Worm (Caenorhabditis elegans) whole organism, dauer: Measurements from ENCODE around the gene T27D12.1.

Source experiments
- unc-62 ChIP-seq: sonication (generic microtip); optimal IDR thresholded peaks from 2 replicates; lab custom pipeline; 2017; ENCODE audit warnings: missing biosample characterization, missing genetic modification reagents, missing genetic modification characterization

T27D12.1 gene

ce11 chrII:11832475-11832874 lies 9.9 kb upstream of the T27D12.1 start, which contains the start of gene clec-144:
TSS of gene clec-144 (minus strand) at chrII:11832575.
- no peak for TF ChIP-seq unc-62 (GFP tag; lab: Kevin White, UChicago)

ce11 chrII:11835208-11835607 lies 7.2 kb upstream of the T27D12.1 start, which contains the start of gene T27D12.6:
TSS of gene T27D12.6 (plus strand) at chrII:11835508.
- no peak for TF ChIP-seq unc-62 (GFP tag; lab: Kevin White, UChicago)

ce11 chrII:11836554-11837218 lies 5.7 kb upstream of the T27D12.1 start:
- TF ChIP-seq unc-62 (GFP tag; lab: Kevin White, UChicago) = no peak

- no peak for TF ChIP-seq unc-62 (GFP tag; lab: Kevin White, UChicago)
Measured at ce11 chrII:11838353-11838752, 4.1 kb upstream of the T27D12.1 start.

ce11 chrII:11839116-11839515 lies 3.3 kb upstream of the T27D12.1 start:
- no peak for TF ChIP-seq unc-62 (GFP tag; lab: Kevin White, UChicago)

ce11 chrII:11841653-11842052 lies 764 bp upstream of the T27D12.1 start:
- TF ChIP-seq unc-62 (GFP tag; lab: Kevin White, UChicago) = no peak

ce11 chrII:11842766-11843165 lies 349 bp downstream of the T27D12.1 start:
- no peak for TF ChIP-seq unc-62 (GFP tag; lab: Kevin White, UChicago)

- TF ChIP-seq unc-62 (GFP tag; lab: Kevin White, UChicago) = no peak
Measured at ce11 chrII:11843441-11843840, 1.0 kb downstream of the T27D12.1 start.

- TF ChIP-seq unc-62 (GFP tag; lab: Kevin White, UChicago) = no peak
Measured at ce11 chrII:11844072-11844471, 1.7 kb downstream of the T27D12.1 start.

ce11 chrII:11844984-11845383 lies 2.6 kb downstream of the T27D12.1 start:
- no peak for TF ChIP-seq unc-62 (GFP tag; lab: Kevin White, UChicago)

ce11 chrII:11845954-11846353 lies 3.5 kb downstream of the T27D12.1 start:
- TF ChIP-seq unc-62 (GFP tag; lab: Kevin White, UChicago) = no peak

- no peak for TF ChIP-seq unc-62 (GFP tag; lab: Kevin White, UChicago)
Measured at ce11 chrII:11849572-11849971, 7.2 kb downstream of the T27D12.1 start.

ce11 chrII:11852191-11852901 lies 9.9 kb downstream of the T27D12.1 start:
- TF ChIP-seq unc-62 (GFP tag; lab: Kevin White, UChicago) = no peak

- no peak for TF ChIP-seq unc-62 (GFP tag; lab: Kevin White, UChicago)
Measured at ce11 chrII:11853108-11853507, 10.7 kb downstream of the T27D12.1 start.

ce11 chrII:11854749-11855148 lies 12.3 kb downstream of the T27D12.1 start:
- TF ChIP-seq unc-62 (GFP tag; lab: Kevin White, UChicago) = no peak

- no peak for TF ChIP-seq unc-62 (GFP tag; lab: Kevin White, UChicago)
Measured at ce11 chrII:11856361-11856760, 13.9 kb downstream of the T27D12.1 start, which contains the start of gene clh-1. TSS of gene clh-1 (minus strand) at chrII:11856461.

- TF ChIP-seq unc-62 (GFP tag; lab: Kevin White, UChicago) = no peak
Measured at ce11 chrII:11859833-11860232, 17.4 kb downstream of the T27D12.1 start.
